Fruit fly (Drosophila melanogaster): ENCODE measurements around the gene RhoGAP68F.

The RhoGAP68F gene

DNA sequence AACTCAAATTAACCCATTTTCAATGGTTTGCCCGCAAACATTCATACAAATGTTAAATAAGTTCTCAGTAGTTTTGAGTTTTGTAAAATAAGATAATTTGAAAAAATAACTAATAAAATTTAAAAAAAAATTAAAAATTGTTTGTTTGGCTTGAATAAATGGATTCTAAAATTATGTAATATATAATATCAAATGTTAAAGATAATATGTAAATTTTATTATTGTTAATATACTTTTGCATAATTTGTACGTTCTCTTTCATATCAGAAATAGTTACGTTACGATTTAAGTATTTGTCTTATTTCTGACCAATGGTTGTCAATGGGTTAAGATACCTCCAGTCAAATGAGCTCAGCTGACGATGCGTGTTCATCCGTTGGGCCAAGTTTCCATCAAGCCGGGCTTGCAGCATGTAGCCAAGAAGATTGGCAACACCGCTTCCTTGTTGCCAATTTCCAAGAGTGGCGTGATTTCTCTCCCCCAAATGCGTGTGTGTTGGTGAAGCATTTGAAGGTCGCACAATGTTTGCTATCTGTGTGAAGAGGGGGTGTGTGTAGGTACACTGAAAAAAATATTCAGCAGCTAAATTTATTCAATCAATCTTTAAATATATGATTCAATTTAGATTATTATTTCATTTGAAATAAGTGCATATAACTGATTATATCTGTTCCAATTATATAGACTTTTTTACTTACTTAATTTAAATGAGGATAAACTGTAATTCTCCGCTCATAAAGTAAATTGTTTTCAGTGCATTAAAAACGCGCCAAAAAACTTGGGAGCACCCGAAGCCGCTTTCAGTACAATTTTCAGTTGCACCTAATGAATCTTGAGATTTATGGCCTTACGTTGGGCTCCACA, 41.6 kb upstream of the RhoGAP68F start (continued):
- no peak for TF ChIP-seq TFAM (GFP tag; optimal IDR thresholded peaks at IDR 0.05)
- peak; percentile 22 for TF ChIP-seq CG10209 (GFP tag; optimal IDR thresholded peaks at IDR 0.05)
- no peak for TF ChIP-seq hkb (optimal IDR thresholded peaks at IDR 0.05)
- 0 out of 2 replicates have a peak, but pooled peaks have one; percentile 14 for TF ChIP-seq hkb (GFP tag; IDR thresholded peaks at IDR 0.05)
- TF ChIP-seq sr (GFP tag; IDR thresholded peaks at IDR 0.05) = no peak
- no peak for TF ChIP-seq CG8290 (GFP tag; optimal IDR thresholded peaks at IDR 0.05)
- TF ChIP-seq CG8290 (tag; optimal IDR thresholded peaks at IDR 0.05) = no peak
- TF ChIP-seq phol (tag; optimal IDR thresholded peaks at IDR 0.05) = peak; percentile 54
- TF ChIP-seq Myb (GFP tag; optimal IDR thresholded peaks at IDR 0.05) = no peak
- TF ChIP-seq CG15269 (tag; optimal IDR thresholded peaks at IDR 0.05) = peak; percentile 14
- no peak for TF ChIP-seq D19A (tag; optimal IDR thresholded peaks at IDR 0.05)
- peak; percentile 22 for TF ChIP-seq Asciz (GFP tag; optimal IDR thresholded peaks at IDR 0.05)
- TF ChIP-seq unpg (GFP tag; optimal IDR thresholded peaks at IDR 0.05) = peak; percentile 47
- peak; percentile 55; the same call in 1 of the 2 replicates for TF ChIP-seq vvl (GFP tag; IDR thresholded peaks at IDR 0.05)
- TF ChIP-seq CG13624 (GFP tag; optimal IDR thresholded peaks at IDR 0.05) = no peak
- TF ChIP-seq CG12236 (GFP tag; optimal IDR thresholded peaks at IDR 0.05) = no peak
- TF ChIP-seq pan (optimal IDR thresholded peaks at IDR 0.05) = no peak
- peak in 1 of 2 experiments; percentile 24 for TF ChIP-seq pan (GFP tag; optimal IDR thresholded peaks at IDR 0.05 in 1 of 2, IDR thresholded peaks at IDR 0.05 in 1 of 2)
- no peak for TF ChIP-seq wdn (GFP tag; IDR thresholded peaks at IDR 0.05)
- TF ChIP-seq CG15696 (tag; optimal IDR thresholded peaks at IDR 0.05) = peak; percentile 16
- peak; percentile 6 for TF ChIP-seq CG8924 (tag; optimal IDR thresholded peaks at IDR 0.05)
- TF ChIP-seq CG7839 (tag; optimal IDR thresholded peaks at IDR 0.05) = peak; percentile 24
- TF ChIP-seq nmo (GFP tag; optimal IDR thresholded peaks at IDR 0.05) = peak; percentile 29
- no peak for TF ChIP-seq CG7745 (tag; optimal IDR thresholded peaks at IDR 0.05)
- TF ChIP-seq Sin3A (optimal IDR thresholded peaks at IDR 0.05) = no peak
- TF ChIP-seq her (GFP tag; optimal IDR thresholded peaks at IDR 0.05) = no peak
- TF ChIP-seq fd3F (GFP tag; optimal IDR thresholded peaks at IDR 0.05) = no peak

DNA sequence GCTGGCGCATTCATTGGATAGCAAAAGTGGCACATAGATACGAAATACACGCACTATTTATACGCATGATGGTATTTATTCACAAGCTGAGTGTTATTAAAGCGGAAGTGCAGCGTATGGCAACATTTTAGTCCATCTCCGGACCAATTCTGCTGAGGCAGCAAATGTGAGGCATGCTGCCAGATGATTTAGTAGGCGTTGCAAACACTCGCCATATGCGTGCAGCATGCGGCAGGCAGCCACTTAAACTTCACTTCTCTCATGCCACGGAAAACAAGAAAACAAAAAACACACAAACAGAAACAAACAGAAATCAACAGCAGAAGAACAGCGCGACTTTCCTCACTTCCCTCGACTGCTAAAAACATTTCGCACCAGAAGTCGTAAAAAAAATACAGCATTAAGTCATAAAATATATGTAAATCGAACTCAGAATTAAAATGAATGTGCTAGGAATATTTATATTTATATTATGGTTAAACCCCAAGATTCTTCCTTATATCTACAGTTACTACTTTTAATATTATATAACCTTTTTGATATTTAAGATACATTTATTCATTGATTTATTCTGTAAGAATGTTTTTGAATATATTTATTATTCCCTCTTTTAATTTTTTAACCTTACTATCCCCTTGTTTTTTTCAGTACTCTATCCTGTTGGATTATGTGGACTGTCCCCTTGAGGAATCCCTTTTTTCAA, 39.2 kb upstream of the RhoGAP68F start:
- TF ChIP-seq twi (tag; optimal IDR thresholded peaks at IDR 0.05) = peak; percentile 99
- TF ChIP-seq fd64A (GFP tag; optimal IDR thresholded peaks at IDR 0.05) = no peak
- peak; percentile 49 for TF ChIP-seq nom (GFP tag; optimal IDR thresholded peaks at IDR 0.05)
- TF ChIP-seq Myb (GFP tag; optimal IDR thresholded peaks at IDR 0.05) = no peak
- no peak for TF ChIP-seq bsh (GFP tag; optimal IDR thresholded peaks at IDR 0.05)
- no peak for TF ChIP-seq lov (optimal IDR thresholded peaks at IDR 0.05)
- 0 out of 3 replicates have a peak, but pooled peaks have one; percentile 50 for TF ChIP-seq lov (GFP tag; IDR thresholded peaks at IDR 0.05)
- no peak for TF ChIP-seq CG14014 (GFP tag; IDR thresholded peaks at IDR 0.05)
- TF ChIP-seq Lhr (GFP tag; optimal IDR thresholded peaks at IDR 0.05) = no peak
- TF ChIP-seq CG16779 (GFP tag; IDR thresholded peaks at IDR 0.05) = peak; percentile 19; the same call in 1 of the 2 replicates
- no peak for TF ChIP-seq stc (GFP tag; IDR thresholded peaks at IDR 0.05)
- TF ChIP-seq CG12155 (GFP tag; optimal IDR thresholded peaks at IDR 0.05) = no peak
- no peak for TF ChIP-seq gsb-n (tag; optimal IDR thresholded peaks at IDR 0.05)
- TF ChIP-seq CG2199 (GFP tag; IDR thresholded peaks at IDR 0.05) = peak; percentile 79; the same call in 2 of the 3 replicates
- peak; percentile 58 for TF ChIP-seq sens (GFP tag)
- TF ChIP-seq CG12071 (GFP tag; optimal IDR thresholded peaks at IDR 0.05) = no peak

Measured in whole organism, embryonic.